Fruit fly (Drosophila melanogaster) whole organism, embryonic: ENCODE results near the gene CG15773.
A peak's percentile ranks its signal among the peaks of the same experiment; 100 is the strongest.

Experiments
- Abd-B ChIP-seq: fragments of 200-800 bp; sonication (Bioruptor generic); optimal IDR thresholded peaks from 2 replicates; lab custom pipeline; 2018; ENCODE audit warnings: missing biosample characterization, mild to moderate bottlenecking, missing genetic modification characterization, moderate library complexity
- Atf6 ChIP-seq: fragments of 200-800 bp; sonication (Bioruptor generic); IDR thresholded peaks from 2 replicates; pipeline ENCODE4 v1.3.6; 2022; ENCODE audit warnings: missing biosample characterization, missing genetic modification characterization
- CG10147 ChIP-seq: fragments of 200-800 bp; sonication (Bioruptor generic); optimal IDR thresholded peaks from 2 replicates; lab custom pipeline; 2019; ENCODE audit warnings: missing biosample characterization, mild to moderate bottlenecking, missing genetic modification characterization, moderate library complexity
- CG1024 ChIP-seq: fragments of 200-800 bp; sonication (Bioruptor generic); IDR thresholded peaks from 2 replicates; pipeline ENCODE4 v1.3.6; 2022; ENCODE audit warnings: missing biosample characterization, missing genetic modification characterization
- CG10274 ChIP-seq: fragments of 200-800 bp; sonication (Bioruptor generic); optimal IDR thresholded peaks from 3 replicates; lab custom pipeline; 2017; ENCODE audit warnings: missing biosample characterization, mild to moderate bottlenecking, missing genetic modification characterization
- CG13624 ChIP-seq: fragments of 200-800 bp; sonication (Bioruptor generic); optimal IDR thresholded peaks from 2 replicates; lab custom pipeline; 2016; ENCODE audit warnings: missing biosample characterization, missing genetic modification characterization
- CG1529 ChIP-seq: fragments of 200-800 bp; sonication (Bioruptor generic); optimal IDR thresholded peaks from 3 replicates; lab custom pipeline; 2018; ENCODE audit warnings: missing biosample characterization, missing genetic modification characterization
- CG1603 ChIP-seq: fragments of 200-800 bp; sonication (Bioruptor generic); optimal IDR thresholded peaks from 2 replicates; lab custom pipeline; 2019; ENCODE audit warnings: missing biosample characterization, mild to moderate bottlenecking, missing genetic modification characterization, moderate library complexity
- CG17328 ChIP-seq: fragments of 200-800 bp; sonication (Bioruptor generic); IDR thresholded peaks from 2 replicates; pipeline ENCODE4 v1.3.6; 2022; ENCODE audit warnings: missing biosample characterization, missing genetic modification characterization
- CG17359 ChIP-seq: fragments of 200-800 bp; sonication (Bioruptor generic); optimal IDR thresholded peaks from 3 replicates; lab custom pipeline; 2018; ENCODE audit warnings: missing biosample characterization, mild to moderate bottlenecking, missing genetic modification characterization, moderate library complexity
- CG2129 ChIP-seq: fragments of 200-800 bp; sonication (Bioruptor generic); IDR thresholded peaks from 2 replicates; pipeline ENCODE4 v1.3.6; 2022; ENCODE audit warnings: missing biosample characterization, missing genetic modification characterization; ENCODE audit not compliant: partially characterized antibody
- CG2712 ChIP-seq: fragments of 200-800 bp; optimal IDR thresholded peaks from 3 replicates; lab custom pipeline; 2019; ENCODE audit warnings: missing biosample characterization, mild to moderate bottlenecking, missing genetic modification characterization, moderate library complexity
- CG2889 ChIP-seq: fragments of 200-800 bp; sonication (Bioruptor generic); IDR thresholded peaks from 3 replicates; pipeline ENCODE4 v1.3.6; 2022; ENCODE audit warnings: missing biosample characterization, missing genetic modification characterization
- CG3065 ChIP-seq: fragments of 200-800 bp; sonication (Bioruptor generic); optimal IDR thresholded peaks from 2 replicates; lab custom pipeline; 2016; ENCODE audit warnings: missing biosample characterization, missing genetic modification characterization
- CG4424 ChIP-seq: fragments of 200-800 bp; sonication (Bioruptor generic); optimal IDR thresholded peaks from 3 replicates; lab custom pipeline; 2016; ENCODE audit warnings: missing biosample characterization, missing genetic modification characterization
- CG6175 ChIP-seq: fragments of 200-800 bp; sonication (Bioruptor generic); IDR thresholded peaks from 3 replicates; pipeline ENCODE4 v1.3.6; 2022; ENCODE audit warnings: missing biosample characterization, missing genetic modification characterization
- CG6254 ChIP-seq: fragments of 200-800 bp; sonication (Bioruptor generic); optimal IDR thresholded peaks from 3 replicates; lab custom pipeline; 2017; ENCODE audit warnings: mild to moderate bottlenecking, missing biosample characterization, missing genetic modification reagents, missing genetic modification characterization
- CG9215 ChIP-seq: fragments of 200-800 bp; sonication (Bioruptor generic); IDR thresholded peaks from 2 replicates; pipeline ENCODE4 v1.3.6; 2022; ENCODE audit warnings: missing biosample characterization, missing genetic modification characterization
- CkIIα-i1 ChIP-seq: fragments of 200-800 bp; sonication (Bioruptor generic); IDR thresholded peaks from 2 replicates; pipeline ENCODE4 v1.3.6; 2022; ENCODE audit warnings: missing biosample characterization, missing genetic modification characterization
- CoRest ChIP-seq: fragments of 200-800 bp; sonication (Bioruptor generic); optimal IDR thresholded peaks from 3 replicates; lab custom pipeline; 2018; ENCODE audit warnings: missing biosample characterization, mild to moderate bottlenecking, missing genetic modification characterization, moderate library complexity
- H15 ChIP-seq: fragments of 200-800 bp; sonication (Bioruptor generic); IDR thresholded peaks from 3 replicates; pipeline ENCODE4 v1.3.6; 2022; ENCODE audit warnings: missing biosample characterization, missing genetic modification characterization
- Hand ChIP-seq: fragments of 200-800 bp; sonication (Bioruptor generic); optimal IDR thresholded peaks from 2 replicates; lab custom pipeline; 2017; ENCODE audit warnings: mild to moderate bottlenecking, missing biosample characterization, missing genetic modification reagents, missing genetic modification characterization
- Jarid2 ChIP-seq: fragments of 200-800 bp; sonication (Bioruptor generic); optimal IDR thresholded peaks from 3 replicates; lab custom pipeline; 2017; ENCODE audit warnings: mild to moderate bottlenecking, missing biosample characterization, missing genetic modification reagents, missing genetic modification characterization
- Kr ChIP-seq: fragments of 200-800 bp; sonication (Bioruptor generic); optimal IDR thresholded peaks from 2 replicates; lab custom pipeline; 2017; ENCODE audit warnings: missing biosample characterization, mild to moderate bottlenecking, missing genetic modification characterization
- Mrtf ChIP-seq: fragments of 200-800 bp; sonication (Bioruptor generic); IDR thresholded peaks from 3 replicates; pipeline ENCODE4 v1.3.6; 2022; ENCODE audit warnings: missing biosample characterization, missing genetic modification characterization
- Nf-YB ChIP-seq: fragments of 200-800 bp; sonication (Bioruptor generic); optimal IDR thresholded peaks from 3 replicates; lab custom pipeline; 2019; ENCODE audit warnings: missing biosample characterization, mild to moderate bottlenecking, missing genetic modification characterization, moderate library complexity
- Opbp ChIP-seq: fragments of 200-800 bp; sonication (Bioruptor generic); IDR thresholded peaks from 3 replicates; pipeline ENCODE4 v1.3.6; 2022; ENCODE audit warnings: missing biosample characterization, missing genetic modification characterization; ENCODE audit not compliant: partially characterized antibody
- Ravus ChIP-seq: fragments of 200-800 bp; sonication (Bioruptor generic); IDR thresholded peaks from 2 replicates; pipeline ENCODE4 v1.3.6; 2022; ENCODE audit warnings: missing biosample characterization, missing genetic modification characterization
- Vsx1 ChIP-seq: fragments of 200-800 bp; sonication (Bioruptor generic); optimal IDR thresholded peaks from 2 replicates; lab custom pipeline; 2017; ENCODE audit warnings: missing biosample characterization, mild to moderate bottlenecking, missing genetic modification characterization, missing genetic modification reagents
- bcd ChIP-seq: fragments of 200-800 bp; sonication (Bioruptor generic); optimal IDR thresholded peaks from 2 replicates; lab custom pipeline; 2017; ENCODE audit warnings: missing biosample characterization, mild to moderate bottlenecking, missing genetic modification characterization
- bsh ChIP-seq, 2 experiments: fragments of 200-800 bp; sonication (Bioruptor generic); optimal IDR thresholded peaks; 2 replicates each; lab custom pipeline; 2017 to 2018; ENCODE audit warnings: mild to moderate bottlenecking in 2 of 2, missing biosample characterization in 2 of 2, missing genetic modification characterization in 2 of 2, moderate library complexity in 1 of 2
- btn ChIP-seq: fragments of 200-800 bp; sonication (Bioruptor generic); optimal IDR thresholded peaks from 2 replicates; lab custom pipeline; 2016; ENCODE audit warnings: missing biosample characterization, missing genetic modification characterization
- cas ChIP-seq: fragments of 200-800 bp; sonication (Bioruptor generic); IDR thresholded peaks from 2 replicates; pipeline ENCODE4 v1.3.6; 2022; ENCODE audit warnings: missing biosample characterization, missing genetic modification characterization
- da ChIP-seq: fragments of 200-800 bp; sonication (Bioruptor generic); optimal IDR thresholded peaks from 2 replicates; lab custom pipeline; 2016; ENCODE audit warnings: missing biosample characterization, missing genetic modification characterization
- danr ChIP-seq: fragments of 200-800 bp; sonication (Bioruptor generic); IDR thresholded peaks from 2 replicates; pipeline ENCODE4 v1.3.6; 2022; ENCODE audit warnings: missing biosample characterization, missing genetic modification characterization
- eyg ChIP-seq: fragments of 200-800 bp; sonication (Bioruptor generic); optimal IDR thresholded peaks from 3 replicates; lab custom pipeline; 2016; ENCODE audit warnings: missing biosample characterization, missing genetic modification characterization
- fd102C ChIP-seq: fragments of 200-800 bp; sonication (Bioruptor generic); optimal IDR thresholded peaks from 2 replicates; lab custom pipeline; 2018; ENCODE audit warnings: missing biosample characterization, mild to moderate bottlenecking, missing genetic modification characterization, moderate library complexity
- gsb ChIP-seq: fragments of 200-800 bp; sonication (Bioruptor generic); IDR thresholded peaks from 2 replicates; pipeline ENCODE4 v1.3.6; 2022; ENCODE audit warnings: missing biosample characterization, missing genetic modification characterization
- kah ChIP-seq: fragments of 200-800 bp; sonication (Bioruptor generic); optimal IDR thresholded peaks from 2 replicates; lab custom pipeline; 2018; ENCODE audit warnings: missing biosample characterization, mild to moderate bottlenecking, missing genetic modification characterization
- lilli ChIP-seq: fragments of 200-800 bp; sonication (Bioruptor generic); optimal IDR thresholded peaks from 3 replicates; lab custom pipeline; 2016; ENCODE audit warnings: missing biosample characterization, missing genetic modification characterization
- nom ChIP-seq: fragments of 200-800 bp; sonication (Bioruptor generic); optimal IDR thresholded peaks from 2 replicates; lab custom pipeline; 2017; ENCODE audit warnings: missing biosample characterization, missing genetic modification characterization, mild to moderate bottlenecking, moderate library complexity, missing genetic modification reagents
- oc ChIP-seq: fragments of 200-800 bp; sonication (Bioruptor generic); optimal IDR thresholded peaks from 2 replicates; lab custom pipeline; 2018; ENCODE audit warnings: missing biosample characterization, mild to moderate bottlenecking, missing genetic modification characterization, moderate library complexity
- peb ChIP-seq: fragments of 200-800 bp; sonication (Bioruptor generic); IDR thresholded peaks from 2 replicates; pipeline ENCODE4 v1.3.6; 2022; ENCODE audit warnings: missing biosample characterization, missing genetic modification characterization
- rib ChIP-seq: fragments of 200-800 bp; sonication (Bioruptor generic); IDR thresholded peaks from 2 replicates; pipeline ENCODE4 v1.3.6; 2022; ENCODE audit warnings: missing biosample characterization, missing genetic modification characterization
- ro ChIP-seq: fragments of 200-800 bp; sonication (Bioruptor generic); IDR thresholded peaks from 2 replicates; pipeline ENCODE4 v1.3.6; 2022; ENCODE audit warnings: missing biosample characterization, missing genetic modification characterization
- sd ChIP-seq: fragments of 200-800 bp; sonication (Bioruptor generic); optimal IDR thresholded peaks from 3 replicates; lab custom pipeline; 2018; ENCODE audit warnings: missing biosample characterization, mild to moderate bottlenecking, missing genetic modification characterization, moderate library complexity
- shn ChIP-seq: fragments of 200-800 bp; sonication (Bioruptor generic); optimal IDR thresholded peaks from 3 replicates; lab custom pipeline; 2016; ENCODE audit warnings: missing biosample characterization, missing genetic modification characterization
- slou ChIP-seq: fragments of 200-800 bp; sonication (Bioruptor generic); optimal IDR thresholded peaks from 3 replicates; lab custom pipeline; 2016; ENCODE audit warnings: missing biosample characterization, missing genetic modification characterization
- tgo ChIP-seq: fragments of 200-800 bp; sonication (Bioruptor generic); IDR thresholded peaks from 3 replicates; pipeline ENCODE4 v1.3.6; 2022; ENCODE audit warnings: missing biosample characterization, missing genetic modification characterization
- wor ChIP-seq: fragments of 200-800 bp; sonication (Bioruptor generic); IDR thresholded peaks from 2 replicates; pipeline ENCODE4 v1.3.6; 2022; ENCODE audit warnings: missing biosample characterization, missing genetic modification characterization
- zen2 ChIP-seq: fragments of 200-800 bp; sonication (Bioruptor generic); IDR thresholded peaks from 3 replicates; pipeline ENCODE4 v1.3.6; 2022; ENCODE audit warnings: missing biosample characterization, missing genetic modification characterization; ENCODE audit not compliant: partially characterized antibody

CG15773 gene

DNA sequence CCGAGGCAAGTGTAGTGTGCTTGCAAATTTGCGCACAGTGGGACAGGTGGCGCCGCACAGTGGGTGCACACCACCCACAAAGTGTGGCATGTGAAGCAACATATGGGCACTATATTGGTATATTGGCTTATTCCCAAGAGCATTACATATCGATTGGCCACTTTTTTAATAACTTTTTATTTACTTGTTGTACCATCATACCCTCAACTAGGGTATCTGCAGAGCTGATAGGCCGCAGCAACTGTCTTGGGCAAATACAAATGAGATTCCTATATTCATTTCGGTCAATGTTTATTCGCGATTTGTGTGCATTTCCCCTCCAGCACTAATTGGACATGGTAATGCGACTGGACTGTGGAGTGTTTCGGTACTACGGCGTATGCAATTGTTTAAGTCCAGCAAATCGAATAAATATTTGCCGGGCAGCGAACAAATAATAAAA, 7.8 kb upstream of the CG15773 start (continued):
- TF ChIP-seq CG17328 (no peak; the same call in none of the 2 replicates), lilli (peak; percentile 55), shn (peak; percentile 18), CoRest (peak; percentile 37), CG1603 (tag; lab: Kevin White, UChicago) (peak; percentile 89), CG10147 (no peak), danr (peak; percentile 11; the same call in 1 of the 2 replicates), CG3065 (GFP tag; lab: Kevin White, UChicago) (no peak), CG2712 (tag; lab: Kevin White, UChicago) (peak; percentile 39), CG2889 (0 out of 3 replicates have a peak, but pooled peaks have one; percentile 46), Nf-YB (GFP tag; lab: Kevin White, UChicago) (peak; percentile 29), Atf6 (GFP tag; lab: Robert Waterston, UW) (no peak), peb (peak; percentile 20; the same call in 1 of the 2 replicates), CG4424 (GFP tag; lab: Kevin White, UChicago) (peak; percentile 42), fd102C (GFP tag; lab: Kevin White, UChicago) (no peak), eyg (GFP tag; lab: Kevin White, UChicago) (peak; percentile 48), btn (peak; percentile 8), CG9215 (GFP tag; lab: Robert Waterston, UW) (no peak), Abd-B (GFP tag; lab: Kevin White, UChicago) (peak; percentile 29), CG2129 (no peak), CG6175 (GFP tag; lab: Robert Waterston, UW) (no peak), Hand (GFP tag; lab: Kevin White, UChicago) (no peak), CG6254 (GFP tag; lab: Kevin White, UChicago) (peak; percentile 25), gsb (GFP tag; lab: Robert Waterston, UW) (no peak), Mrtf (GFP tag; lab: Robert Waterston, UW) (peak; percentile 44; the same call in 1 of the 3 replicates), oc (no peak), CG10274 (GFP tag; lab: Kevin White, UChicago) (peak; percentile 6), H15 (GFP tag; lab: Robert Waterston, UW) (peak; percentile 30; the same call in 1 of the 3 replicates), tgo (GFP tag; lab: Robert Waterston, UW) (peak; percentile 38; the same call in 1 of the 3 replicates), CkIIα-i1 (GFP tag; lab: Robert Waterston, UW) (no peak), CG17359 (tag; lab: Kevin White, UChicago) (peak; percentile 64), ro (no peak), da (no peak), Opbp (GFP tag; lab: Robert Waterston, UW) (no peak), cas (GFP tag; lab: Robert Waterston, UW) (no peak), Ravus (no peak), bcd (GFP tag; lab: Kevin White, UChicago) (peak; percentile 40), nom (GFP tag; lab: Kevin White, UChicago) (no peak), bsh (GFP tag; optimal IDR thresholded peaks at IDR 0.05; lab: Kevin White, UChicago) (peak; percentile 79 to 81), zen2 (GFP tag; lab: Robert Waterston, UW) (no peak), sd (no peak), wor (GFP tag; lab: Robert Waterston, UW) (peak; percentile 64), kah (GFP tag; lab: Kevin White, UChicago) (no peak), slou (GFP tag; lab: Kevin White, UChicago) (peak; percentile 5), Kr (no peak), Jarid2 (GFP tag; lab: Kevin White, UChicago) (peak; percentile 22), CG1529 (GFP tag; lab: Kevin White, UChicago) (peak; percentile 43), CG1024 (GFP tag; lab: Robert Waterston, UW) (peak; percentile 46), CG13624 (no peak), rib (no peak), Vsx1 (GFP tag; lab: Kevin White, UChicago) (peak; percentile 21)
